Worm (Caenorhabditis elegans) whole organism, young adult: ENCODE measurements around the gene spin-4.
A peak's percentile ranks its signal among the peaks of the same experiment; 100 is the strongest.

ENCODE experiments used
- B0261.1 ChIP-seq: sonication (generic microtip); optimal IDR thresholded peaks from 2 replicates; lab custom pipeline; 2016; ENCODE audit warnings: mild to moderate bottlenecking, missing genetic modification characterization, moderate library complexity, missing compliant biosample characterization
- F37B4.10 ChIP-seq: fragments of 200-800 bp; sonication (Bioruptor generic); IDR thresholded peaks from 2 replicates; pipeline ENCODE4 v1.3.6; 2022; ENCODE audit warnings: missing genetic modification characterization, missing compliant biosample characterization
- F52B5.7 ChIP-seq: sonication (generic microtip); optimal IDR thresholded peaks from 2 replicates; lab custom pipeline; 2016; ENCODE audit warnings: mild to moderate bottlenecking, missing genetic modification characterization, missing compliant biosample characterization
- K11D2.4 ChIP-seq: fragments of 200-800 bp; sonication (Bioruptor generic); IDR thresholded peaks from 2 replicates; pipeline ENCODE4 v1.3.6; 2022; ENCODE audit warnings: missing genetic modification reagents, missing genetic modification characterization, missing compliant biosample characterization
- T07F8.4 ChIP-seq: sonication (generic microtip); optimal IDR thresholded peaks from 2 replicates; lab custom pipeline; 2016; ENCODE audit warnings: mild to moderate bottlenecking, missing genetic modification characterization, moderate library complexity, missing compliant biosample characterization
- Y53G8AR.9 ChIP-seq: fragments of 200-800 bp; sonication (Bioruptor generic); conservative IDR thresholded peaks from 2 replicates; pipeline ENCODE4 v1.3.6; 2022; ENCODE audit warnings: missing genetic modification reagents, missing genetic modification characterization, missing compliant biosample characterization
- Y56A3A.18 ChIP-seq: fragments of 200-800 bp; sonication (Bioruptor generic); IDR thresholded peaks from 2 replicates; pipeline ENCODE4 v1.3.6; 2022; ENCODE audit warnings: missing genetic modification reagents, missing genetic modification characterization, missing compliant biosample characterization
- Y67H2A.10 ChIP-seq: fragments of 200-800 bp; sonication (Bioruptor generic); conservative IDR thresholded peaks from 2 replicates; pipeline ENCODE4 v1.3.6; 2022; ENCODE audit warnings: missing genetic modification reagents, missing genetic modification characterization, missing compliant biosample characterization
- attf-3 ChIP-seq: fragments of 200-800 bp; sonication (Bioruptor generic); conservative IDR thresholded peaks from 2 replicates; pipeline ENCODE4 v1.3.6; 2022; ENCODE audit warnings: missing genetic modification reagents, missing genetic modification characterization, missing compliant biosample characterization
- attf-5 ChIP-seq: fragments of 200-800 bp; sonication (Bioruptor generic); optimal IDR thresholded peaks from 2 replicates; lab custom pipeline; 2018; ENCODE audit warnings: mild to moderate bottlenecking, missing genetic modification characterization, missing compliant biosample characterization
- bed-1 ChIP-seq: fragments of 200-800 bp; sonication (Bioruptor generic); IDR thresholded peaks from 2 replicates; pipeline ENCODE4 v1.3.6; 2022; ENCODE audit warnings: missing genetic modification reagents, missing genetic modification characterization, missing compliant biosample characterization
- bed-2 ChIP-seq: fragments of 200-800 bp; sonication (Bioruptor generic); IDR thresholded peaks from 2 replicates; pipeline ENCODE4 v1.3.6; 2022; ENCODE audit warnings: missing genetic modification reagents, missing genetic modification characterization, missing compliant biosample characterization
- cebp-1 ChIP-seq, 2 experiments: fragments of 200-800 bp in 1 of 2; sonication (Bioruptor generic) in 1 of 2; sonication (generic microtip) in 1 of 2; IDR thresholded peaks in 1 of 2; optimal IDR thresholded peaks in 1 of 2; 2 replicates each; pipeline versions ENCODE4 v1.3.6 to Lab custom; 2017 to 2022; ENCODE audit warnings: missing compliant biosample characterization in 2 of 2, missing genetic modification characterization in 2 of 2, mild to moderate bottlenecking in 1 of 2, missing genetic modification reagents in 1 of 2, moderate library complexity in 1 of 2
- ceh-100 ChIP-seq: fragments of 200-800 bp; sonication (Bioruptor generic); IDR thresholded peaks from 2 replicates; pipeline ENCODE4 v1.3.6; 2022; ENCODE audit warnings: missing genetic modification reagents, missing genetic modification characterization, missing compliant biosample characterization
- ceh-27 ChIP-seq: fragments of 200-800 bp; sonication (Bioruptor generic); optimal IDR thresholded peaks from 2 replicates; lab custom pipeline; 2018; ENCODE audit warnings: mild to moderate bottlenecking, missing genetic modification characterization, moderate library complexity, missing compliant biosample characterization
- egl-44 ChIP-seq: fragments of 200-800 bp; sonication (Bioruptor generic); IDR thresholded peaks from 2 replicates; pipeline ENCODE4 v1.3.6; 2022; ENCODE audit warnings: missing genetic modification reagents, missing genetic modification characterization, missing compliant biosample characterization
- egrh-3 ChIP-seq: fragments of 200-800 bp; sonication (Bioruptor generic); IDR thresholded peaks from 2 replicates; pipeline ENCODE4 v1.3.6; 2022; ENCODE audit warnings: missing genetic modification reagents, missing genetic modification characterization, missing compliant biosample characterization
- ekl-4 ChIP-seq: fragments of 200-800 bp; sonication (Bioruptor generic); IDR thresholded peaks from 2 replicates; pipeline ENCODE4 v1.3.6; 2022; ENCODE audit warnings: missing genetic modification reagents, missing genetic modification characterization, missing compliant biosample characterization
- hlh-12 ChIP-seq: sonication (generic microtip); optimal IDR thresholded peaks from 2 replicates; lab custom pipeline; 2016; ENCODE audit warnings: missing genetic modification characterization, missing compliant biosample characterization
- hlh-26 ChIP-seq: fragments of 200-800 bp; sonication (Bioruptor generic); conservative IDR thresholded peaks from 2 replicates; pipeline ENCODE4 v1.3.6; 2022; ENCODE audit warnings: missing genetic modification reagents, missing genetic modification characterization, missing compliant biosample characterization
- hmg-1.2 ChIP-seq: fragments of 200-800 bp; sonication (Bioruptor generic); IDR thresholded peaks from 2 replicates; pipeline ENCODE4 v1.3.6; 2022; ENCODE audit warnings: missing genetic modification reagents, missing genetic modification characterization, missing compliant biosample characterization
- hsf-1 ChIP-seq: fragments of 200-800 bp; sonication (Bioruptor generic); IDR thresholded peaks from 2 replicates; pipeline ENCODE4 v1.3.6; 2022; ENCODE audit warnings: missing genetic modification reagents, missing genetic modification characterization, missing compliant biosample characterization
- lin-35 ChIP-seq, 3 experiments: fragments of 150-350 bp in 2 of 3; sonication (generic microtip) in 1 of 3; optimal IDR thresholded peaks; 2 replicates each; lab custom pipeline; 2014 to 2018; ENCODE audit warnings: missing biosample characterization in 3 of 3, missing genetic modification characterization in 3 of 3, missing genetic modification reagents in 3 of 3
- lin-40 ChIP-seq: sonication (generic microtip); optimal IDR thresholded peaks from 2 replicates; lab custom pipeline; 2016; ENCODE audit warnings: missing genetic modification characterization, mild to moderate bottlenecking, missing compliant biosample characterization, missing genotype, missing genetic modification reagents
- lir-1 ChIP-seq: fragments of 200-800 bp; sonication (Bioruptor generic); conservative IDR thresholded peaks from 2 replicates; pipeline ENCODE4 v1.3.6; 2022; ENCODE audit warnings: missing genetic modification reagents, missing genetic modification characterization, missing compliant biosample characterization
- lsl-1 ChIP-seq: fragments of 200-800 bp; sonication (Bioruptor generic); optimal IDR thresholded peaks from 2 replicates; lab custom pipeline; 2018; ENCODE audit warnings: mild to moderate bottlenecking, missing genetic modification characterization, moderate library complexity, missing compliant biosample characterization
- lsy-27 ChIP-seq: sonication (generic microtip); optimal IDR thresholded peaks from 2 replicates; lab custom pipeline; 2017; ENCODE audit warnings: missing genetic modification characterization, mild to moderate bottlenecking, missing compliant biosample characterization, antibody characterized with exemption, missing genotype, borderline replicate concordance; ENCODE audit not compliant: insufficient read depth
- madf-10 ChIP-seq: sonication (generic microtip); optimal IDR thresholded peaks from 2 replicates; lab custom pipeline; 2016; ENCODE audit warnings: mild to moderate bottlenecking, missing genetic modification characterization, missing compliant biosample characterization
- madf-6 ChIP-seq: fragments of 200-800 bp; sonication (Bioruptor generic); IDR thresholded peaks from 2 replicates; pipeline ENCODE4 v1.3.6; 2022; ENCODE audit warnings: missing genetic modification reagents, missing genetic modification characterization, missing compliant biosample characterization
- mcd-1 ChIP-seq: fragments of 200-800 bp; sonication (Bioruptor generic); IDR thresholded peaks from 2 replicates; pipeline ENCODE4 v1.3.6; 2022; ENCODE audit warnings: missing genetic modification reagents, missing genetic modification characterization, missing compliant biosample characterization
- mel-28 ChIP-seq: sonication (generic microtip); optimal IDR thresholded peaks from 2 replicates; lab custom pipeline; 2016; ENCODE audit warnings: borderline replicate concordance, mild to moderate bottlenecking, missing genetic modification characterization, missing compliant biosample characterization
- mxl-1 ChIP-seq: sonication (generic microtip); optimal IDR thresholded peaks from 2 replicates; lab custom pipeline; 2016; ENCODE audit warnings: missing genetic modification characterization, missing compliant biosample characterization
- nfyb-1 ChIP-seq: fragments of 200-800 bp; sonication (Bioruptor generic); IDR thresholded peaks from 2 replicates; pipeline ENCODE4 v1.3.6; 2022; ENCODE audit warnings: missing genetic modification reagents, missing genetic modification characterization, missing compliant biosample characterization
- nhr-80 ChIP-seq: sonication (generic microtip); optimal IDR thresholded peaks from 2 replicates; lab custom pipeline; 2016; ENCODE audit warnings: missing genetic modification characterization, missing compliant biosample characterization
- nhr-90 ChIP-seq: sonication (generic microtip); optimal IDR thresholded peaks from 2 replicates; lab custom pipeline; 2016; ENCODE audit warnings: missing genotype, mild to moderate bottlenecking, missing genetic modification characterization, missing compliant biosample characterization
- rcor-1 ChIP-seq: fragments of 200-800 bp; sonication (Bioruptor generic); IDR thresholded peaks from 2 replicates; pipeline ENCODE4 v1.3.6; 2022; ENCODE audit warnings: missing genetic modification reagents, missing genetic modification characterization, missing compliant biosample characterization
- sdz-38 ChIP-seq: sonication (generic microtip); optimal IDR thresholded peaks from 2 replicates; lab custom pipeline; 2016; ENCODE audit warnings: missing genotype, missing genetic modification characterization, missing compliant biosample characterization
- somi-1 ChIP-seq: fragments of 200-800 bp; sonication (Bioruptor generic); optimal IDR thresholded peaks from 2 replicates; lab custom pipeline; 2018; ENCODE audit warnings: mild to moderate bottlenecking, missing genetic modification characterization, missing compliant biosample characterization
- tbp1 ChIP-seq: fragments of 200-800 bp; sonication (Bioruptor generic); optimal IDR thresholded peaks from 2 replicates; lab custom pipeline; 2018; ENCODE audit warnings: mild to moderate bottlenecking, missing genetic modification characterization, missing compliant biosample characterization
- zfh-2 ChIP-seq: fragments of 200-800 bp; sonication (Bioruptor generic); conservative IDR thresholded peaks from 2 replicates; pipeline ENCODE4 v1.3.6; 2022; ENCODE audit warnings: missing genetic modification reagents, missing genetic modification characterization, missing compliant biosample characterization
- ztf-6 ChIP-seq: fragments of 200-800 bp; sonication (Bioruptor generic); IDR thresholded peaks from 2 replicates; pipeline ENCODE4 v1.3.6; 2022; ENCODE audit warnings: missing genetic modification reagents, missing genetic modification characterization, missing compliant biosample characterization

spin-4 gene

ce11 chrIII:12658649-12659048 is 29.5 kb upstream of the spin-4 start (continued):
- TF ChIP-seq F52B5.7 (no peak), ekl-4 (GFP tag; lab: Robert Waterston, UW) (no peak), T07F8.4 (no peak), madf-10 (no peak), bed-2 (GFP tag; lab: Robert Waterston, UW) (no peak), Y53G8AR.9 (GFP tag; lab: Robert Waterston, UW) (no peak), attf-3 (GFP tag; lab: Robert Waterston, UW) (no peak), lin-40 (peak; percentile 7), B0261.1 (tag; lab: Kevin White, UChicago) (no peak), cebp-1 (GFP tag; IDR thresholded peaks at IDR 0.05; lab: Robert Waterston, UW) (no peak), cebp-1 (tag; optimal IDR thresholded peaks at IDR 0.05; lab: Kevin White, UChicago) (peak; percentile 10), bed-1 (GFP tag; lab: Robert Waterston, UW) (no peak), egl-44 (GFP tag; lab: Robert Waterston, UW) (0 out of 2 replicates have a peak, but pooled peaks have one; percentile 16), rcor-1 (GFP tag; lab: Robert Waterston, UW) (no peak), nhr-80 (peak; percentile 88), hlh-26 (GFP tag; lab: Robert Waterston, UW) (no peak), sdz-38 (tag; lab: Kevin White, UChicago) (no peak), somi-1 (no peak), ztf-6 (GFP tag; lab: Robert Waterston, UW) (no peak), tbp1 (GFP tag; lab: Kevin White, UChicago) (peak; percentile 22), madf-6 (no peak), F37B4.10 (GFP tag; lab: Robert Waterston, UW) (no peak), hlh-12 (tag; lab: Kevin White, UChicago) (no peak), Y56A3A.18 (GFP tag; lab: Robert Waterston, UW) (no peak), lin-35 (GFP tag; optimal IDR thresholded peaks at IDR 0.05; lab: Kevin White, UChicago) (no peak), lsl-1 (no peak)

ce11 chrIII:12662186-12662585 is 25.9 kb upstream of the spin-4 start, which contains the start of gene tpst-1:
TSS of gene tpst-1 (minus strand) at chrIII:12662286.
- TF ChIP-seq zfh-2 (GFP tag; lab: Robert Waterston, UW) (no peak), hmg-1.2 (GFP tag; lab: Robert Waterston, UW) (no peak), nhr-90 (tag; lab: Kevin White, UChicago) (no peak), ceh-27 (no peak), lir-1 (GFP tag; lab: Robert Waterston, UW) (no peak), K11D2.4 (GFP tag; lab: Robert Waterston, UW) (no peak), hsf-1 (GFP tag; lab: Robert Waterston, UW) (no peak)

ce11 chrIII:12665500-12665907 is 22.6 kb upstream of the spin-4 start:
- TF ChIP-seq mcd-1 (GFP tag; lab: Robert Waterston, UW): peak; percentile 75
- TF ChIP-seq attf-5: peak; percentile 16
- peak; percentile 44; the same call in 1 of the 2 replicates for TF ChIP-seq hmg-1.2 (GFP tag; lab: Robert Waterston, UW)
- TF ChIP-seq nfyb-1 (GFP tag; lab: Robert Waterston, UW): 0 out of 2 replicates have a peak, but pooled peaks have one; percentile 22

- TF ChIP-seq mxl-1 (tag; lab: Kevin White, UChicago) (no peak), egrh-3 (GFP tag; lab: Robert Waterston, UW) (no peak), nhr-90 (tag; lab: Kevin White, UChicago) (no peak), ceh-100 (GFP tag; lab: Robert Waterston, UW) (no peak), lir-1 (GFP tag; lab: Robert Waterston, UW) (no peak), mel-28 (tag; lab: Kevin White, UChicago) (no peak), F52B5.7 (no peak), Y67H2A.10 (GFP tag; lab: Robert Waterston, UW) (no peak), rcor-1 (GFP tag; lab: Robert Waterston, UW) (no peak), lsy-27 (tag; lab: Kevin White, UChicago) (no peak)
Observed at ce11 chrIII:12668821-12669220, 19.3 kb upstream of the spin-4 start.
